Worm (Caenorhabditis elegans) whole organism, mixed stage, embryonic: ENCODE data around the gene cld-9.

Experiments used
- ceh-83 ChIP-seq: fragments of 200-800 bp; sonication (Bioruptor generic); optimal IDR thresholded peaks from 2 replicates; lab custom pipeline; 2018; ENCODE audit warnings: mild to moderate bottlenecking, missing genetic modification characterization, missing compliant biosample characterization
- ces-1 ChIP-seq: fragments of 150-350 bp; optimal IDR thresholded peaks from 2 replicates; lab custom pipeline; 2014; ENCODE audit warnings: missing biosample characterization, missing genetic modification reagents, missing genetic modification characterization
- lin-32 ChIP-seq: fragments of 200-800 bp; sonication (Bioruptor generic); optimal IDR thresholded peaks from 2 replicates; lab custom pipeline; 2018; ENCODE audit warnings: mild to moderate bottlenecking, missing genetic modification characterization, missing compliant biosample characterization
- nhr-76 ChIP-seq: sonication (generic microtip); optimal IDR thresholded peaks from 2 replicates; lab custom pipeline; 2017; ENCODE audit warnings: missing biosample characterization, missing genetic modification characterization
- tbx-8 ChIP-seq: fragments of 200-800 bp; sonication (Bioruptor generic); optimal IDR thresholded peaks from 2 replicates; lab custom pipeline; 2018; ENCODE audit warnings: mild to moderate bottlenecking, missing genetic modification characterization, moderate library complexity, missing compliant biosample characterization
- unc-39 ChIP-seq: fragments of 150-350 bp; optimal IDR thresholded peaks from 2 replicates; lab custom pipeline; 2014; ENCODE audit warnings: missing biosample characterization, missing genetic modification characterization
- ztf-11 ChIP-seq: fragments of 150-350 bp; optimal IDR thresholded peaks from 2 replicates; lab custom pipeline; 2014; ENCODE audit warnings: missing biosample characterization, missing genetic modification characterization

DNA sequence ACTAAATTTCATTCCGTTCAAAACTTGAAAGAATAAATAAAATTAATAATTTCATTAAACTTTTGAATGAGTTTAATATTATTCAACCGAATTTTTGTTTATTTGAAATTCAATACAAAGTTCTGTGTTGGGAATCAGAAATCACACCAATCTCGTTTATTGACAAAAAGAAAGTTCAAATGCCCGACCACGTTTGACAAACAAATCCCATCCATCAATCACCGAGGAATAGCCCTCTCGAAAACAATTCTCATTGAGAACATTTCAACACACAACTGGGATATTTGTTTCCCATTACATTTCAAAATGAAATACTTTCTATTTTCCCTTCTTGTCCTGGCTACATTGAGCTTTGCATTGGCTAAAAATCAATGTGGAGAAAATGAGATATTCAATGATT lies 26.2 kb upstream of the cld-9 start, which contains the start of gene F53C11.9:
- TF ChIP-seq tbx-8 (GFP tag; lab: Kevin White, UChicago) = no peak
- TF ChIP-seq ces-1 (GFP tag; lab: Kevin White, UChicago) = no peak
- TF ChIP-seq ztf-11 (tag; lab: Kevin White, UChicago) = no peak
- no peak for TF ChIP-seq nhr-76 (tag; lab: Kevin White, UChicago)
- TF ChIP-seq unc-39 (tag; lab: Kevin White, UChicago) = no peak
- TF ChIP-seq ceh-83 (GFP tag; lab: Kevin White, UChicago) = no peak
- no peak for TF ChIP-seq lin-32 (GFP tag; lab: Kevin White, UChicago)
